Worm (Caenorhabditis elegans) whole organism, late embryonic: Measurements from ENCODE around the gene adss-1.

Source experiments
- C38D4.7 ChIP-seq: fragments of 200-800 bp; sonication (Bioruptor generic); optimal IDR thresholded peaks from 2 replicates; lab custom pipeline; 2018; ENCODE audit warnings: mild to moderate bottlenecking, missing genetic modification characterization, moderate library complexity, missing compliant biosample characterization
- F13H6.1 ChIP-seq: sonication (generic microtip); optimal IDR thresholded peaks from 2 replicates; lab custom pipeline; 2016; ENCODE audit warnings: missing genetic modification characterization, missing compliant biosample characterization
- K02D7.2 ChIP-seq: sonication (generic microtip); optimal IDR thresholded peaks from 2 replicates; lab custom pipeline; 2017; ENCODE audit warnings: mild to moderate bottlenecking, missing genetic modification characterization, missing compliant biosample characterization
- K09A11.1 ChIP-seq: sonication (generic microtip); optimal IDR thresholded peaks from 2 replicates; lab custom pipeline; 2017; ENCODE audit warnings: antibody characterized with exemption, mild to moderate bottlenecking, missing genetic modification characterization, missing compliant biosample characterization; ENCODE audit not compliant: insufficient read depth
- T23F11.4 ChIP-seq: fragments of 200-800 bp; sonication (Bioruptor generic); optimal IDR thresholded peaks from 2 replicates; lab custom pipeline; 2018; ENCODE audit warnings: mild to moderate bottlenecking, missing genetic modification characterization, missing compliant biosample characterization
- ahr-1 ChIP-seq: sonication (generic microtip); optimal IDR thresholded peaks from 2 replicates; lab custom pipeline; 2016; ENCODE audit warnings: missing genetic modification characterization, missing compliant biosample characterization
- ceh-14 ChIP-seq: sonication (generic microtip); optimal IDR thresholded peaks from 2 replicates; lab custom pipeline; 2016; ENCODE audit warnings: missing genotype, missing genetic modification characterization, missing compliant biosample characterization
- ceh-18 ChIP-seq: sonication (generic microtip); optimal IDR thresholded peaks from 2 replicates; lab custom pipeline; 2016; ENCODE audit warnings: missing genetic modification characterization, missing compliant biosample characterization
- ceh-19 ChIP-seq: fragments of 200-800 bp; sonication (Bioruptor generic); optimal IDR thresholded peaks from 2 replicates; lab custom pipeline; 2018; ENCODE audit warnings: mild to moderate bottlenecking, missing genetic modification characterization, missing compliant biosample characterization
- ceh-22 ChIP-seq: sonication (generic microtip); optimal IDR thresholded peaks from 2 replicates; lab custom pipeline; 2017; ENCODE audit warnings: missing biosample characterization, missing genetic modification characterization
- ceh-24 ChIP-seq: sonication (generic microtip); optimal IDR thresholded peaks from 2 replicates; lab custom pipeline; 2016; ENCODE audit warnings: mild to moderate bottlenecking, missing genetic modification characterization, missing compliant biosample characterization
- ceh-31 ChIP-seq: sonication (generic microtip); optimal IDR thresholded peaks from 2 replicates; lab custom pipeline; 2016; ENCODE audit warnings: missing genetic modification characterization, missing compliant biosample characterization
- ceh-48 ChIP-seq: sonication (generic microtip); optimal IDR thresholded peaks from 2 replicates; lab custom pipeline; 2016; ENCODE audit warnings: missing genetic modification characterization, inconsistent platforms, missing compliant biosample characterization
- ceh-6 ChIP-seq: fragments of 200-800 bp; sonication (Bioruptor generic); optimal IDR thresholded peaks from 2 replicates; lab custom pipeline; 2018; ENCODE audit warnings: mild to moderate bottlenecking, missing genetic modification characterization, missing compliant biosample characterization
- ceh-9 ChIP-seq: sonication (generic microtip); optimal IDR thresholded peaks from 2 replicates; lab custom pipeline; 2016; ENCODE audit warnings: mild to moderate bottlenecking, missing genetic modification characterization, inconsistent platforms, missing compliant biosample characterization
- elt-4 ChIP-seq: sonication (generic microtip); optimal IDR thresholded peaks from 2 replicates; lab custom pipeline; 2016; ENCODE audit warnings: missing genetic modification characterization, missing compliant biosample characterization
- eyg-1 ChIP-seq: sonication (generic microtip); optimal IDR thresholded peaks from 2 replicates; lab custom pipeline; 2016; ENCODE audit warnings: missing genotype, missing genetic modification characterization, missing compliant biosample characterization
- fkh-6 ChIP-seq: sonication (generic microtip); optimal IDR thresholded peaks from 2 replicates; lab custom pipeline; 2016; ENCODE audit warnings: missing genetic modification characterization, missing compliant biosample characterization
- gmeb-2 ChIP-seq: sonication (generic microtip); optimal IDR thresholded peaks from 2 replicates; lab custom pipeline; 2016; ENCODE audit warnings: missing genetic modification characterization, inconsistent platforms, missing compliant biosample characterization
- hlh-13 ChIP-seq: fragments of 200-800 bp; sonication (Bioruptor generic); optimal IDR thresholded peaks from 2 replicates; lab custom pipeline; 2018; ENCODE audit warnings: mild to moderate bottlenecking, missing genetic modification characterization, missing compliant biosample characterization
- hlh-15 ChIP-seq: sonication (generic microtip); optimal IDR thresholded peaks from 2 replicates; lab custom pipeline; 2016; ENCODE audit warnings: missing genetic modification characterization, missing compliant biosample characterization
- hlh-30 ChIP-seq: sonication (generic microtip); optimal IDR thresholded peaks from 2 replicates; lab custom pipeline; 2017; ENCODE audit warnings: antibody characterized with exemption, missing genetic modification characterization, missing compliant biosample characterization; ENCODE audit not compliant: insufficient read depth
- lin-11 ChIP-seq: fragments of 200-800 bp; sonication (Bioruptor generic); optimal IDR thresholded peaks from 2 replicates; lab custom pipeline; 2018; ENCODE audit warnings: mild to moderate bottlenecking, missing genetic modification characterization, missing compliant biosample characterization
- nfya-1 ChIP-seq: sonication (generic microtip); optimal IDR thresholded peaks from 2 replicates; lab custom pipeline; 2017; ENCODE audit warnings: missing genetic modification characterization, mild to moderate bottlenecking, missing compliant biosample characterization, antibody characterized with exemption, moderate library complexity
- nhr-232 ChIP-seq: sonication (generic microtip); optimal IDR thresholded peaks from 2 replicates; lab custom pipeline; 2016; ENCODE audit warnings: missing genetic modification characterization, missing compliant biosample characterization
- npax-4 ChIP-seq: sonication (generic microtip); optimal IDR thresholded peaks from 2 replicates; lab custom pipeline; 2016; ENCODE audit warnings: missing genetic modification characterization, missing compliant biosample characterization
- odd-2 ChIP-seq: sonication (generic microtip); optimal IDR thresholded peaks from 2 replicates; lab custom pipeline; 2017; ENCODE audit warnings: antibody characterized with exemption, mild to moderate bottlenecking, missing genetic modification characterization, missing compliant biosample characterization
- pag-3 ChIP-seq: sonication (generic microtip); optimal IDR thresholded peaks from 2 replicates; lab custom pipeline; 2016; ENCODE audit warnings: missing compliant biosample characterization, missing genetic modification characterization, borderline replicate concordance
- pha-2 ChIP-seq: sonication (generic microtip); optimal IDR thresholded peaks from 2 replicates; lab custom pipeline; 2017; ENCODE audit warnings: mild to moderate bottlenecking, missing genetic modification characterization, missing compliant biosample characterization
- pha-4 ChIP-seq: fragments of 150-350 bp; optimal IDR thresholded peaks from 2 replicates; lab custom pipeline; 2018; ENCODE audit warnings: missing biosample characterization, missing genetic modification reagents, missing genetic modification characterization
- ref-2 ChIP-seq: sonication (generic microtip); optimal IDR thresholded peaks from 2 replicates; lab custom pipeline; 2016; ENCODE audit warnings: missing genetic modification characterization, missing compliant biosample characterization
- sox-2 ChIP-seq: fragments of 200-800 bp; sonication (Bioruptor generic); IDR thresholded peaks from 2 replicates; pipeline ENCODE4 v1.3.6; 2022; ENCODE audit warnings: missing genetic modification reagents, missing genetic modification characterization, missing compliant biosample characterization
- sox-4 ChIP-seq: sonication (generic microtip); optimal IDR thresholded peaks from 2 replicates; lab custom pipeline; 2017; ENCODE audit warnings: mild to moderate bottlenecking, missing genetic modification characterization, inconsistent platforms, missing compliant biosample characterization
- tbx-2 ChIP-seq: sonication (generic microtip); optimal IDR thresholded peaks from 2 replicates; lab custom pipeline; 2016; ENCODE audit warnings: missing genetic modification characterization, missing compliant biosample characterization
- unc-42 ChIP-seq: sonication (generic microtip); optimal IDR thresholded peaks from 2 replicates; lab custom pipeline; 2016; ENCODE audit warnings: missing genotype, missing genetic modification characterization, missing compliant biosample characterization
- ztf-16 ChIP-seq: sonication (generic microtip); optimal IDR thresholded peaks from 2 replicates; lab custom pipeline; 2017; ENCODE audit warnings: missing genetic modification characterization, missing compliant biosample characterization

The adss-1 gene

DNA sequence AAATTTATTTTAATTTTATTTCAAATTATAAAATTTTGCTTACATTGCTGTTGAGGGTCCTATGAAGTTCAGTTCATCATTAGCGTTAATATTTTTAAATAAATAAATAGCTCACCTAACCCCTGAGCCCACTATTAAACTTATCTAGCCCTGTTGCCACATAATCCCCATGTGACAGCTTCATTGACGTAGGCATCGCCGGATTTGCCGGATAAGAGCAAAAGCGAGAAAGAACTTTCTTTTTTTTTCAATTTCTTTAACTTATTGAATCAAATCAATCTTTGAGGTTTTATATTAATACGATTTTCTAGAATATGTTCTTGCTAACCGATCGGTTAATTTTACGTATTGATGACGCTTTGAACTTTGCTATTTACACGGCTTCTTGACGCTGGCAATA, 28.7 kb upstream of the adss-1 start:
- TF ChIP-seq pha-2 (no peak), elt-4 (no peak), K09A11.1 (tag; lab: Kevin White, UChicago) (no peak), ceh-24 (tag; lab: Kevin White, UChicago) (no peak), gmeb-2 (tag; lab: Kevin White, UChicago) (no peak), ahr-1 (tag; lab: Kevin White, UChicago) (no peak), C38D4.7 (no peak), nfya-1 (tag; lab: Kevin White, UChicago) (no peak), ref-2 (tag; lab: Kevin White, UChicago) (no peak), ceh-22 (no peak), tbx-2 (tag; lab: Kevin White, UChicago) (no peak), pag-3 (no peak), T23F11.4 (GFP tag; lab: Kevin White, UChicago) (no peak), K02D7.2 (tag; lab: Kevin White, UChicago) (no peak), ceh-9 (tag; lab: Kevin White, UChicago) (no peak), sox-4 (tag; lab: Kevin White, UChicago) (no peak), ceh-19 (GFP tag; lab: Kevin White, UChicago) (no peak)

DNA sequence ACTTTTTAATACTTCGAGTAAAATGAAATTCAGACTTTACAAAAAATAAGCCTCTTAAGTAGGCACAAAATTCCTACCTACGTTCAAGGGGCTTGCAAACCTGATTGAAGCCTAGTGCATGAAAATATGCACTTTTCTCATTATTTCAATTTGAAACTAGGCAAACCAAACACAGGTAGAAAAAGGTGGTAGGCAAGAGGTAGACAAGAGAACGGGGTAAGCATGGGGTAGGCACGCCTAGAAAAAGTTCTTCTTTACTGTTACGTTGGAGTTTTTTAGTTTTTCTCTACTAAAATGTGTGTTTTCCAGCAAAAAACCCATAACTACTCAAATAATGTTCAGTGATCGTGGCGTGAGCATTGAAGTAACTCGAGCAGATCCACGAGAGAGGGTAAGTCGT, 27.9 kb upstream of the adss-1 start, which contains the start of gene nex-4:
TSS of gene nex-4 (plus strand) at position 301 of the 400 bp plus-strand sequence.
- TF ChIP-seq npax-4 (no peak), tbx-2 (tag; lab: Kevin White, UChicago) (no peak), eyg-1 (tag; lab: Kevin White, UChicago) (no peak), odd-2 (tag; lab: Kevin White, UChicago) (no peak), pag-3 (no peak), hlh-13 (GFP tag; lab: Kevin White, UChicago) (no peak), ceh-48 (no peak), sox-2 (no peak), ceh-18 (tag; lab: Kevin White, UChicago) (no peak), unc-42 (tag; lab: Kevin White, UChicago) (no peak)

DNA sequence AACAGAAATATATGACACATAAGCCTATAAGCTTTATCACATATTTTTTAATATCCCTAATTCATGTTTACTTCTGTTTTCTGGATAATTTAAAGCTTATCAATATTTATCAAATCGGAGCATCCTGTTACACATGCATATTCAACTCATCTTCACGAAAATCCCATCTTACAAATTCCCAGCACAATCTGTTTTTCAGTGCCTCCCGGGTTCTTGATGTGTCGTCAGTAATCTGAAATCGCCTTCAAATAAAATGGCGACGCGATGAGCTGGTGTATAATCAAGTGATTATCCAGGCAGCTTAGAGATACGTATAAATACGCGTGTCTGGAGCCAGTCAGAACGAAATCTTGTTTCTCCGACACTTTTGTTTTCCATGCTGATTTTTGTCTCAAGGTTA, 27.2 kb upstream of the adss-1 start:
- no peak for TF ChIP-seq ztf-16
- no peak for TF ChIP-seq hlh-30 (tag; lab: Kevin White, UChicago)
- TF ChIP-seq tbx-2 (tag; lab: Kevin White, UChicago): no peak
- no peak for TF ChIP-seq odd-2 (tag; lab: Kevin White, UChicago)
- TF ChIP-seq ceh-6 (GFP tag; lab: Kevin White, UChicago): no peak
- no peak for TF ChIP-seq pha-4 (tag; lab: Kevin White, UChicago)
- TF ChIP-seq nhr-232: no peak

DNA sequence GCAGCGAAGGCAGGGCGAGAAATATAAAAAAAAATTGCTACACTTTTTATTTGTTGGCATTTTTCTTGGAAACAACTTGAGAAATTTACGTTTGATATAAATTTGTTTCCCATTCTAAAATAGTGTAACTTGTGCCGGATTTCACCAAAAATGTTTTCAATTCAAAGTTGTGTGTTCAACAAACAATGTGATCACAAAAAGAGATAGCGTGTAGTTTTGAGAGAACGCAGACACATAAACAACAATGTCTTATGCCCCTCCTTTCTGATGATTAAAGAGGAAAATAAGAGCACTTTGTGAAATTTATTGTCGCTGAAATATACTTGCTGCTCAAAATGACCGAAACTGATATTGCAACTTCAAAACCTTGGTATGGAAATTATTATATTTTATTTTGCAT, 24.2 kb upstream of the adss-1 start, which contains the start of gene abhd-5.1:
TSS of gene abhd-5.1 (plus strand) at position 230 of the 400 bp plus-strand sequence.
- TF ChIP-seq F13H6.1 (no peak), ceh-31 (tag; lab: Kevin White, UChicago) (no peak), ceh-14 (no peak), elt-4 (no peak), tbx-2 (tag; lab: Kevin White, UChicago) (no peak), K02D7.2 (tag; lab: Kevin White, UChicago) (no peak), hlh-15 (tag; lab: Kevin White, UChicago) (no peak), fkh-6 (no peak), lin-11 (tag; lab: Kevin White, UChicago) (no peak), pag-3 (no peak), ref-2 (tag; lab: Kevin White, UChicago) (no peak)
